Worm (Caenorhabditis elegans) whole organism, L1 larva: ENCODE data around the gene C07E3.10.
A peak's percentile ranks its signal among the peaks of the same experiment; 100 is the strongest.

Experiments
- C16A3.4 ChIP-seq: fragments of 150-350 bp; optimal IDR thresholded peaks from 2 replicates; lab custom pipeline; 2014; ENCODE audit warnings: missing biosample characterization, missing genetic modification characterization
- F16B12.6 ChIP-seq: fragments of 150-350 bp; optimal IDR thresholded peaks from 2 replicates; lab custom pipeline; 2014; ENCODE audit warnings: missing biosample characterization, missing genetic modification characterization
- Y116A8C.19 ChIP-seq: sonication (generic microtip); optimal IDR thresholded peaks from 2 replicates; lab custom pipeline; 2016; ENCODE audit warnings: missing compliant biosample characterization, missing genetic modification characterization, borderline replicate concordance
- aly-2 ChIP-seq: fragments of 150-350 bp; optimal IDR thresholded peaks from 2 replicates; lab custom pipeline; 2014; ENCODE audit warnings: missing biosample characterization, missing genetic modification characterization
- ceh-8 ChIP-seq: fragments of 200-800 bp; sonication (Bioruptor generic); optimal IDR thresholded peaks from 2 replicates; lab custom pipeline; 2018; ENCODE audit warnings: mild to moderate bottlenecking, missing genetic modification characterization, moderate library complexity, missing compliant biosample characterization
- ceh-88 ChIP-seq: fragments of 200-800 bp; sonication (Bioruptor generic); IDR thresholded peaks from 2 replicates; pipeline ENCODE4 v1.3.6; 2022; ENCODE audit warnings: missing genetic modification characterization, missing compliant biosample characterization
- ceh-90 ChIP-seq: sonication (generic microtip); optimal IDR thresholded peaks from 2 replicates; lab custom pipeline; 2016; ENCODE audit warnings: missing genetic modification characterization, missing compliant biosample characterization
- ces-1 ChIP-seq: fragments of 150-350 bp; optimal IDR thresholded peaks from 2 replicates; lab custom pipeline; 2014; ENCODE audit warnings: missing biosample characterization, missing genetic modification reagents, missing genetic modification characterization
- dsc-1 ChIP-seq: sonication (generic microtip); optimal IDR thresholded peaks from 2 replicates; lab custom pipeline; 2016; ENCODE audit warnings: mild to moderate bottlenecking, missing genetic modification characterization, missing compliant biosample characterization
- efl-1 ChIP-seq, 4 experiments: fragments of 150-350 bp; optimal IDR thresholded peaks in 3 of 4; peaks in 1 of 4; 1 replicate in 1 of 4; 2 replicates in 3 of 4; lab custom pipeline; 2014; ENCODE audit warnings: missing biosample characterization in 2 of 4, missing genetic modification characterization in 2 of 4, missing genetic modification reagents in 2 of 4
- efl-3 ChIP-seq: fragments of 200-800 bp; sonication (Bioruptor generic); optimal IDR thresholded peaks from 2 replicates; lab custom pipeline; 2018; ENCODE audit warnings: mild to moderate bottlenecking, missing genetic modification characterization, missing compliant biosample characterization
- egl-27 ChIP-seq, 2 experiments: fragments of 150-350 bp in 1 of 2; sonication (generic microtip); optimal IDR thresholded peaks; 3 replicates each; lab custom pipeline; 2017 to 2018; ENCODE audit warnings: missing biosample characterization in 2 of 2, missing genetic modification characterization in 2 of 2, missing genetic modification reagents in 2 of 2
- elt-2 ChIP-seq: sonication (generic microtip); optimal IDR thresholded peaks from 2 replicates; lab custom pipeline; 2016; ENCODE audit warnings: missing genetic modification characterization, mild to moderate bottlenecking, inconsistent platforms, missing compliant biosample characterization, missing genetic modification reagents
- elt-3 ChIP-seq, 6 experiments: fragments of 150-350 bp in 1 of 6; sonication (generic microtip); optimal IDR thresholded peaks; 2 replicates each; lab custom pipeline; 2017 to 2018; ENCODE audit warnings: missing biosample characterization in 6 of 6, missing genetic modification characterization in 6 of 6, inconsistent platforms in 1 of 6
- ets-5 ChIP-seq: fragments of 200-800 bp; sonication (Bioruptor generic); IDR thresholded peaks from 2 replicates; pipeline ENCODE4 v1.3.6; 2022; ENCODE audit warnings: missing genetic modification characterization, missing compliant biosample characterization
- fkh-10 ChIP-seq: sonication (generic microtip); optimal IDR thresholded peaks from 2 replicates; lab custom pipeline; 2017; ENCODE audit warnings: missing biosample characterization, missing genetic modification reagents, missing genetic modification characterization
- fkh-4 ChIP-seq: sonication (generic microtip); optimal IDR thresholded peaks from 2 replicates; lab custom pipeline; 2016; ENCODE audit warnings: missing compliant biosample characterization, missing genetic modification characterization, borderline replicate concordance
- fkh-8 ChIP-seq: sonication (generic microtip); optimal IDR thresholded peaks from 2 replicates; lab custom pipeline; 2016; ENCODE audit warnings: mild to moderate bottlenecking, missing genetic modification characterization, missing compliant biosample characterization
- fos-1 ChIP-seq: fragments of 150-350 bp; optimal IDR thresholded peaks from 2 replicates; lab custom pipeline; 2014; ENCODE audit warnings: missing biosample characterization, missing genetic modification characterization
- grh-1 ChIP-seq: fragments of 200-800 bp; sonication (Bioruptor generic); IDR thresholded peaks from 2 replicates; pipeline ENCODE4 v1.3.6; 2022; ENCODE audit warnings: missing genetic modification reagents, missing genetic modification characterization, missing compliant biosample characterization
- lin-13 ChIP-seq: fragments of 150-350 bp; optimal IDR thresholded peaks from 2 replicates; lab custom pipeline; 2014; ENCODE audit warnings: missing biosample characterization, missing genetic modification reagents, missing genetic modification characterization
- lin-35 ChIP-seq, 2 experiments: fragments of 150-350 bp; optimal IDR thresholded peaks; 2 replicates each; lab custom pipeline; 2014; ENCODE audit warnings: missing biosample characterization in 2 of 2, missing genetic modification characterization in 2 of 2, missing genetic modification reagents in 2 of 2
- lir-3 ChIP-seq: sonication (generic microtip); optimal IDR thresholded peaks from 2 replicates; lab custom pipeline; 2016; ENCODE audit warnings: mild to moderate bottlenecking, missing genetic modification characterization, moderate library complexity, missing compliant biosample characterization; ENCODE audit not compliant: poor library complexity
- lsy-2 ChIP-seq, 2 experiments: fragments of 150-350 bp; optimal IDR thresholded peaks; 2 replicates each; lab custom pipeline; 2014; ENCODE audit warnings: missing biosample characterization in 2 of 2, missing genetic modification characterization in 2 of 2
- mab-9 ChIP-seq: fragments of 200-800 bp; sonication (Bioruptor generic); IDR thresholded peaks from 2 replicates; pipeline ENCODE4 v1.3.6; 2022; ENCODE audit warnings: missing genetic modification reagents, missing genetic modification characterization, missing compliant biosample characterization
- mdl-1 ChIP-seq, 2 experiments: fragments of 150-350 bp; optimal IDR thresholded peaks; 2 replicates each; lab custom pipeline; 2014 to 2017; ENCODE audit warnings: missing biosample characterization in 2 of 2, missing genetic modification characterization in 2 of 2, inconsistent platforms in 1 of 2
- mep-1 ChIP-seq: fragments of 150-350 bp; optimal IDR thresholded peaks from 2 replicates; lab custom pipeline; 2014; ENCODE audit warnings: missing biosample characterization, missing genetic modification characterization
- nhr-11 ChIP-seq: fragments of 150-350 bp; optimal IDR thresholded peaks from 2 replicates; lab custom pipeline; 2014; ENCODE audit warnings: missing biosample characterization, missing genetic modification characterization
- nhr-28 ChIP-seq: fragments of 150-350 bp; optimal IDR thresholded peaks from 2 replicates; lab custom pipeline; 2014; ENCODE audit warnings: missing biosample characterization, missing genetic modification characterization
- nhr-84 ChIP-seq: sonication (generic microtip); optimal IDR thresholded peaks from 2 replicates; lab custom pipeline; 2017; ENCODE audit warnings: missing biosample characterization, missing genetic modification characterization
- nhr-85 ChIP-seq: sonication (generic microtip); peaks from one replicate; lab custom pipeline; 2016; ENCODE audit warnings: missing genetic modification characterization, inconsistent platforms, missing compliant biosample characterization
- nhr-90 ChIP-seq: sonication (generic microtip); optimal IDR thresholded peaks from 2 replicates; lab custom pipeline; 2016; ENCODE audit warnings: mild to moderate bottlenecking, missing genetic modification characterization, missing compliant biosample characterization; ENCODE audit not compliant: poor library complexity
- pag-3 ChIP-seq: sonication (generic microtip); optimal IDR thresholded peaks from 2 replicates; lab custom pipeline; 2017; ENCODE audit warnings: missing genetic modification characterization, mild to moderate bottlenecking, missing compliant biosample characterization, antibody characterized with exemption, borderline replicate concordance; ENCODE audit not compliant: insufficient read depth
- rnt-1 ChIP-seq: sonication (generic microtip); optimal IDR thresholded peaks from 2 replicates; lab custom pipeline; 2016; ENCODE audit warnings: mild to moderate bottlenecking, missing genetic modification characterization, moderate library complexity, missing compliant biosample characterization
- skn-1 ChIP-seq: fragments of 150-350 bp; optimal IDR thresholded peaks from 2 replicates; lab custom pipeline; 2014; ENCODE audit warnings: missing biosample characterization, missing genetic modification characterization
- snpc-4 ChIP-seq: fragments of 150-350 bp; optimal IDR thresholded peaks from 2 replicates; lab custom pipeline; 2014; ENCODE audit warnings: missing biosample characterization, missing genetic modification characterization
- sptf-1 ChIP-seq: fragments of 150-350 bp; optimal IDR thresholded peaks from 2 replicates; lab custom pipeline; 2014; ENCODE audit warnings: missing biosample characterization, missing genetic modification characterization
- swsn-7 ChIP-seq: sonication (generic microtip); optimal IDR thresholded peaks from 2 replicates; lab custom pipeline; 2016; ENCODE audit warnings: missing genetic modification characterization, missing compliant biosample characterization
- unc-62 ChIP-seq: fragments of 150-350 bp; optimal IDR thresholded peaks from 2 replicates; lab custom pipeline; 2014; ENCODE audit warnings: missing biosample characterization, missing genetic modification reagents, missing genetic modification characterization
- zag-1 ChIP-seq: fragments of 150-350 bp; optimal IDR thresholded peaks from 2 replicates; lab custom pipeline; 2014; ENCODE audit warnings: missing biosample characterization, missing genetic modification characterization
- zip-4 ChIP-seq: fragments of 200-800 bp; sonication (Bioruptor generic); optimal IDR thresholded peaks from 2 replicates; lab custom pipeline; 2018; ENCODE audit warnings: mild to moderate bottlenecking, missing genetic modification characterization, moderate library complexity, missing compliant biosample characterization
- ztf-4 ChIP-seq: fragments of 150-350 bp; optimal IDR thresholded peaks from 2 replicates; lab custom pipeline; 2014; ENCODE audit warnings: missing biosample characterization, missing genetic modification characterization

Gene C07E3.10

DNA sequence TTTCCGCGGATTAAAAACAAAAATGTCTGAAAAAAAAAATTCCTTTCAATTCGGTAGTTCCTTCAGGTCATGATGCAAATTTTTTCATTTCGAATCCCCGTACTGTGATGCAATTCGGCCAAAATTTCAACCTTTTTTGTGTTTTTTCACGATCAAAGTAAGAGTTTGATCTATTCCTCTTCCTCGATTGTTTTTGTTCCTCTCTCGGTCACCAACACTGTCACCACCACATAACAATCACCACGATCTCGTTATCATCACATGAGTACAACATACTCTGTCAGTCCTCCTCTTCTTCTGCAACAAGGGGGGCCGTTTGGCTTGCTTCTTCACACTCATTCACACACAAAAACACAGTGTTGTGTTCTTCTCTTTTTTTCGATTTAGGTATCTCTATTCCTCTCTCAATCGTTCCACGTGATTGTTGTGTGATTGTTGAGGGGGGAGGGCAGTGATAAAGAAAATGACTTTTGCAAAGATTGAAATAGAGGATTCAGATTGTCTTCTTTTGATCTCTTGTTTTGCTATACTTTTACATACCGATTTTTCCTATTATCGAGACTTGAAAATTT lies 44.2 kb downstream of the C07E3.10 start (continued):
- TF ChIP-seq ces-1 (GFP tag; lab: Kevin White, UChicago) (no peak), mep-1 (tag; lab: Kevin White, UChicago) (peak; percentile 17), lsy-2 (tag; optimal IDR thresholded peaks at IDR 0.05; lab: Kevin White, UChicago) (peak; percentile 52 to 60), nhr-84 (tag; lab: Kevin White, UChicago) (no peak), elt-3 (tag; optimal IDR thresholded peaks at IDR 0.05; lab: Kevin White, UChicago) (peak in 3 of 6 experiments; percentile 9 to 86 (median 71)), nhr-90 (tag; lab: Kevin White, UChicago) (peak; percentile 55), zag-1 (tag; lab: Kevin White, UChicago) (no peak), lin-13 (GFP tag; lab: Kevin White, UChicago) (no peak), nhr-85 (peak; percentile 79)
- TF ChIP-seq, all 84 proteins: peak for 26

DNA sequence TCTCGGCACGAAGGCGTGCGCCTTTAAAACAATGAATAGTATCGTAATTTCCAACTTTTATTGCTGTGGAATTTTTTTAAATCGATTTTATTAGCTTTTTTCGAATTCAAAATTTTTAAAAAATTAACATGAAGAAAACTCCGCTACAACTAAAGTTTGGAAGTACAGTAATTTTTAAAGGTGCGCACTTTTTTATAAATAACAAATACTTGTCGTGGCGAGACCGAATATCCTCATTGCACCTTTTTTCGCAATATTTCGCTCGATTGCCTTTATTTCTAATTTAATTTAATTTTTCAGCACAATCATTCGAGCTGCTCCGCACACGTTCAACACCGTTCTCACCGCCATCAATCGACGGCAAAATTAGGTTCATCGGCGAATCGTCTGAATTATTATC lies 44.7 kb downstream of the C07E3.10 start, which contains the start of the genes T09F3.2 and T09F3.7:
TSS of gene T09F3.2 (plus strand) at position 301 of the 400 bp plus-strand sequence.
TSS of gene T09F3.7 (plus strand) at position 315 of the 400 bp plus-strand sequence.
- TF ChIP-seq lsy-2 (tag; optimal IDR thresholded peaks at IDR 0.05; lab: Kevin White, UChicago) (no peak), fkh-8 (tag; lab: Kevin White, UChicago) (no peak), zag-1 (tag; lab: Kevin White, UChicago) (no peak), snpc-4 (no peak), ztf-4 (tag; lab: Kevin White, UChicago) (no peak), fos-1 (tag; lab: Kevin White, UChicago) (no peak), nhr-28 (tag; lab: Kevin White, UChicago) (no peak), zip-4 (GFP tag; lab: Kevin White, UChicago) (no peak), fkh-10 (GFP tag; lab: Kevin White, UChicago) (no peak), mab-9 (GFP tag; lab: Robert Waterston, UW) (no peak), ets-5 (GFP tag; lab: Robert Waterston, UW) (no peak), unc-62 (GFP tag; lab: Kevin White, UChicago) (no peak)

DNA sequence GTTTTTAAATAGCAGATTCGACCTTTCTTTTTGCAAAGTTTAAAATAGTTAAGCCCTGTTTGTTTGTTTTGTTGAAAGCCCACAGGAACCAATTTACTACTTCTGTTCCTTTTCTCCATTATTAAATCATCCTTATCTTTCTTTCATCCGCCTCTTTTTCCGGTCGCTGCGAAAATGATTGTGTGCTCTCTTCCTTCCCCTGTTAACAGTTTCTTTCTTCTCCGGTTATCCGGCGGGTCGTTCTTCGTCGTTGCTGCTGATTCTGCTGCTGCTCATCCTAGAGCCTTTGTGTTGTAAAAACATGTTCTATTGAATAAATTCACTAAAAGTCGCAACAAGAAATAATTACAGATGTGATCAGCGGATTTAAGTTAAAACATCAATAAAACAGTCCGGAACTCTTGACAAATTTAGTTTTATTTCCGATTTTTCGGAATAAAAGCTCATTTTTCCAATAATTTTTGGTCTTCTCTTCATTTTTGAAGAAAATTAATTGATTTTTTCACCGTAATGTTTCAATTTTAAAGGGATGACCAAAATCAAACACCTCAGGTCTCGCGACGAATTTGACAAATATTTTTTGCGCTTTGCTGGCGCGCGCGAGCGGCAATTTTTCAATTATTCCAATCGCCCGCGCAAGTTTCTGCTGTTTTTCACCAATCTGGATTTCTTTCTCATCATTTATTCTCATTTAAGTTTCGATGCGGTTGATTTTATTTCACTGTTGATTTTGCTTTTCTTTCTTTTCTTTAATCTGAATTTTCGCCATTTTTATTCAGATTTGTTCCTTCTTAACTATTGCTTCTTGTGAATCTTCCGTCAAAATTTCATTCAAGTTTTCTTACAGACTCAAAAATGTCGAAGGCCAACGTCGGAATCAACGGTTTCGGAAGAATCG lies 47.4 kb downstream of the C07E3.10 start, which contains the start of gene gpd-1:
TSS of gene gpd-1 (plus strand) at position 848 of the 898 bp plus-strand sequence.
- peak; percentile 20 for TF ChIP-seq elt-2 (tag; lab: Kevin White, UChicago)
- TF ChIP-seq pag-3 (tag; lab: Kevin White, UChicago) = no peak
- TF ChIP-seq swsn-7 (tag; lab: Kevin White, UChicago) = no peak
- no peak for TF ChIP-seq efl-1 (optimal IDR thresholded peaks at IDR 0.05; lab: Kevin White, UChicago)
- peak in 1 of 2 experiments; percentile 78 for TF ChIP-seq efl-1 (GFP tag; optimal IDR thresholded peaks at IDR 0.05 in 1 of 2; lab: Kevin White, UChicago)
- TF ChIP-seq fos-1 (tag; lab: Kevin White, UChicago) = no peak
- TF ChIP-seq aly-2 = no peak
- no peak for TF ChIP-seq ceh-90 (tag; lab: Kevin White, UChicago)

DNA sequence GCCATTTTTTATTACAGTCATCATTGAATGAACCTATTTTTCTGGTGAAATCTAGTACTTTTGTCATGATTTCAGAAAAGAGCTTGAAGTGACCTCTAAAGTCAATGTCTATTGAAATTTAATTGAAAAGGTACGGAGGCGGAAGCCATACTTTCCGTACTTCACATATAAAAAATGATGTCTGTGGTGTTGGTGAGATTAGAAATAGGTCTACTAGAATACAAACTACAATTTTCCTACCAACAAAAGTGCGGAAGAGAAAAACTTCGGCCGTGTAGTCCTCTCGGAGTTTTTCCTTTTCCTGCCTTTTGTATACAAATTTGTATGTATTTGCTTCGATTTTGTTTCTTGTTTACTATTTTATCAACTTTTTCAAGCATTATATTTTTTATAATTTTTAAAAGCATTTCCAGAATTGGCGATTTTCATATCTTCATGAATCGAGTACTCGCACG lies 49.2 kb downstream of the C07E3.10 start, which contains the start of gene T09F3.4:
TSS of gene T09F3.4 (plus strand) at position 405 of the 455 bp plus-strand sequence.
- TF ChIP-seq nhr-28 (tag; lab: Kevin White, UChicago) = no peak
- no peak for TF ChIP-seq egl-27 (tag; optimal IDR thresholded peaks at IDR 0.05; lab: Kevin White, UChicago)
- TF ChIP-seq nhr-11 (tag; lab: Kevin White, UChicago) = no peak
- no peak for TF ChIP-seq ceh-8
- no peak for TF ChIP-seq mdl-1 (tag; optimal IDR thresholded peaks at IDR 0.05; lab: Kevin White, UChicago)
- TF ChIP-seq ceh-90 (tag; lab: Kevin White, UChicago) = peak; percentile 86
- peak; percentile 83 for TF ChIP-seq dsc-1 (tag; lab: Kevin White, UChicago)
- peak; percentile 89 for TF ChIP-seq nhr-85
- peak; percentile 58 to 66 for TF ChIP-seq lin-35 (GFP tag; optimal IDR thresholded peaks at IDR 0.05; lab: Kevin White, UChicago)
- peak; percentile 91 for TF ChIP-seq fkh-4
- no peak for TF ChIP-seq efl-3 (GFP tag; lab: Kevin White, UChicago)
- TF ChIP-seq sptf-1 (tag; lab: Kevin White, UChicago) = no peak
- TF ChIP-seq aly-2 = no peak
- peak; percentile 23 for TF ChIP-seq F16B12.6 (tag; lab: Kevin White, UChicago)
- TF ChIP-seq skn-1 (tag; lab: Kevin White, UChicago) = peak; percentile 42
- no peak for TF ChIP-seq nhr-84 (tag; lab: Kevin White, UChicago)
- TF ChIP-seq Y116A8C.19 (tag; lab: Kevin White, UChicago) = peak; percentile 33
- TF ChIP-seq C16A3.4 = peak; percentile 38
- TF ChIP-seq grh-1 (GFP tag; lab: Robert Waterston, UW) = peak; percentile 34; the same call in 1 of the 2 replicates
- TF ChIP-seq lir-3 = peak; percentile 92
- TF ChIP-seq ceh-88 = no peak
- peak; percentile 96 for TF ChIP-seq rnt-1 (tag; lab: Kevin White, UChicago)
